Fruit fly (Drosophila melanogaster): Measurements from ENCODE around the gene CG8087.

CG8087 gene

DNA sequence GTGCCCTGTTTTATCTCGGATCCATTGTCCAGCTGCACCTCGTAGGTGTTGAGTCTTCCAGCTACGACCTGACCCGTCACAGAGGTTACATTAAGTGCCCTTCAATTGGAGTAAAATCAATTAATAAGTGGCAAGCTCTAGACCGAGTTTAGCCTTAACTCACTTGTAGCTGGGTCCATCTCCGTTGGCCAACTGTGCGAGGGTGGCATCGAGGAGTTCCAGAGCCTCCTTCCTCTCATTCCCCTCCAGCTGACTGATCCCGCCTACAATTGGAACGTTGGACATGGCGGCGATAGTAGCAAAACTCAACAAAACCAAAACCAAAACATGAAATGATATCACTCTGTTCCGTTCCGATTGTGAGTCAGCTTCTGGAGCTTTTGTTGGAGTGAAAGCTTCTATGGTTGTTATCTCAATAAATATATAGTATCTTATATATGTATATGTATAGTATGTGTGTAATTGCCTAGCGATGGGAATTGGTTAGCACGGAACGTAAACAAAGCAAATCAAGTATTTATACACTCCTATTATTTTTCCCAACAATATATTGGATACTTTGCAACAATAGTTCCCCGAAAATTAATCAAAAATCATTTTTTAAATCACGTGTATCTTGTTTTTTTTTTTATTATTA, 4.0 kb upstream of the CG8087 start, which contains the start of gene CG8066 (continued):
- peak; percentile 15 for TF ChIP-seq CG17359 (tag; optimal IDR thresholded peaks at IDR 0.05)
- peak; percentile 44 for TF ChIP-seq hbn (GFP tag; IDR thresholded peaks at IDR 0.05; ENCODE audit: partially characterized antibody)
- no peak for TF ChIP-seq D19A (tag; optimal IDR thresholded peaks at IDR 0.05)
- TF ChIP-seq nmo (GFP tag; optimal IDR thresholded peaks at IDR 0.05): no peak
- no peak for TF ChIP-seq pan (optimal IDR thresholded peaks at IDR 0.05)
- no peak for TF ChIP-seq pan (GFP tag; optimal IDR thresholded peaks at IDR 0.05 in 1 of 2, IDR thresholded peaks at IDR 0.05 in 1 of 2)
- no peak for TF ChIP-seq croc (GFP tag; conservative IDR thresholded peaks at IDR 0.05)
- TF ChIP-seq CG10979 (tag; optimal IDR thresholded peaks at IDR 0.05): no peak
- TF ChIP-seq E2f2 (GFP tag; IDR thresholded peaks at IDR 0.05): no peak
- TF ChIP-seq Mad (GFP tag; optimal IDR thresholded peaks at IDR 0.05): no peak
- TF ChIP-seq bigmax (GFP tag; optimal IDR thresholded peaks at IDR 0.05): peak; percentile 39
- TF ChIP-seq CG31441 (GFP tag; IDR thresholded peaks at IDR 0.05): no peak
- TF ChIP-seq CG9215 (GFP tag; IDR thresholded peaks at IDR 0.05): no peak
- no peak for TF ChIP-seq HmgD (GFP tag; optimal IDR thresholded peaks at IDR 0.05)
- TF ChIP-seq Hmx (GFP tag; optimal IDR thresholded peaks at IDR 0.05): no peak
- no peak for TF ChIP-seq Hsf (GFP tag; optimal IDR thresholded peaks at IDR 0.05)
- 0 out of 2 replicates have a peak, but pooled peaks have one; percentile 15 for TF ChIP-seq ranshi (GFP tag; IDR thresholded peaks at IDR 0.05)
- TF ChIP-seq wek (GFP tag; optimal IDR thresholded peaks at IDR 0.05): no peak
- TF ChIP-seq Ptx1 (GFP tag; IDR thresholded peaks at IDR 0.05): no peak
- TF ChIP-seq H15 (GFP tag; IDR thresholded peaks at IDR 0.05): no peak
- TF ChIP-seq CG12391 (tag; optimal IDR thresholded peaks at IDR 0.05): peak; percentile 25
- TF ChIP-seq B-H2 (GFP tag; optimal IDR thresholded peaks at IDR 0.05): peak; percentile 63
- TF ChIP-seq Hr39 (optimal IDR thresholded peaks at IDR 0.05): no peak
- peak; percentile 22 for TF ChIP-seq CG18011 (GFP tag; optimal IDR thresholded peaks at IDR 0.05)
- no peak for TF ChIP-seq Kr (GFP tag; optimal IDR thresholded peaks at IDR 0.05)
- TF ChIP-seq Fer3 (tag; optimal IDR thresholded peaks at IDR 0.05): peak; percentile 22
- peak; percentile 54 for TF ChIP-seq BEAF-32 (GFP tag; optimal IDR thresholded peaks at IDR 0.05)
- 0 out of 2 replicates have a peak, but pooled peaks have one; percentile 21 for TF ChIP-seq sob (GFP tag; IDR thresholded peaks at IDR 0.05)
- TF ChIP-seq CG1529 (GFP tag; optimal IDR thresholded peaks at IDR 0.05): no peak
- no peak for TF ChIP-seq MESR4 (GFP tag; optimal IDR thresholded peaks at IDR 0.05)
- TF ChIP-seq pzg (GFP tag; optimal IDR thresholded peaks at IDR 0.05): no peak
- TF ChIP-seq row (GFP tag; IDR thresholded peaks at IDR 0.05): peak; percentile 69
- peak; percentile 48; the same call in 1 of the 2 replicates for TF ChIP-seq bbx (GFP tag; IDR thresholded peaks at IDR 0.05; ENCODE audit: partially characterized antibody)
- no peak for TF ChIP-seq ase (GFP tag; IDR thresholded peaks at IDR 0.05)
- TF ChIP-seq wdn (GFP tag; IDR thresholded peaks at IDR 0.05): no peak
- peak; percentile 49 for TF ChIP-seq Hmr (GFP tag; optimal IDR thresholded peaks at IDR 0.05)
- no peak for TF ChIP-seq HHEX (GFP tag; optimal IDR thresholded peaks at IDR 0.05)
- peak; percentile 24 for TF ChIP-seq CG12769 (tag; optimal IDR thresholded peaks at IDR 0.05)
- TF ChIP-seq Opbp (GFP tag; IDR thresholded peaks at IDR 0.05; ENCODE audit: partially characterized antibody): no peak
- peak; percentile 1 for TF ChIP-seq corto (GFP tag; optimal IDR thresholded peaks at IDR 0.05)
- no peak for TF ChIP-seq CG12219 (GFP tag; optimal IDR thresholded peaks at IDR 0.05)
- peak; percentile 37 for TF ChIP-seq CG13894 (tag; optimal IDR thresholded peaks at IDR 0.05)
- TF ChIP-seq Gsc (GFP tag; IDR thresholded peaks at IDR 0.05): no peak
- TF ChIP-seq HLHmδ (GFP tag; optimal IDR thresholded peaks at IDR 0.05): no peak
- TF ChIP-seq dati (GFP tag; IDR thresholded peaks at IDR 0.05): no peak
- TF ChIP-seq Ets65A (GFP tag): peak; percentile 4
- no peak for TF ChIP-seq CG6854 (GFP tag; optimal IDR thresholded peaks at IDR 0.05)
- no peak for TF ChIP-seq CG13123 (GFP tag; optimal IDR thresholded peaks at IDR 0.05)
- TF ChIP-seq phol (tag; optimal IDR thresholded peaks at IDR 0.05): no peak
- TF ChIP-seq CG3726 (GFP tag; IDR thresholded peaks at IDR 0.05): no peak
- TF ChIP-seq CG34422 (GFP tag; IDR thresholded peaks at IDR 0.05): no peak

All from whole organism, embryonic.